Worm (Caenorhabditis elegans) whole organism, L1 larva: ENCODE results near the gene set-27.

ENCODE experiments used
- C04F5.9 ChIP-seq: sonication (generic microtip); optimal IDR thresholded peaks from 2 replicates; lab custom pipeline; 2016; ENCODE audit warnings: missing genetic modification characterization, missing compliant biosample characterization
- C16A3.4 ChIP-seq: fragments of 150-350 bp; optimal IDR thresholded peaks from 2 replicates; lab custom pipeline; 2014; ENCODE audit warnings: missing biosample characterization, missing genetic modification characterization
- C34B4.2 ChIP-seq: sonication (generic microtip); optimal IDR thresholded peaks from 2 replicates; lab custom pipeline; 2017; ENCODE audit warnings: mild to moderate bottlenecking, missing genetic modification characterization, missing compliant biosample characterization
- F16B12.6 ChIP-seq: fragments of 150-350 bp; optimal IDR thresholded peaks from 2 replicates; lab custom pipeline; 2014; ENCODE audit warnings: missing biosample characterization, missing genetic modification characterization
- Y116A8C.19 ChIP-seq: sonication (generic microtip); optimal IDR thresholded peaks from 2 replicates; lab custom pipeline; 2016; ENCODE audit warnings: missing compliant biosample characterization, missing genetic modification characterization, borderline replicate concordance
- ces-1 ChIP-seq: fragments of 150-350 bp; optimal IDR thresholded peaks from 2 replicates; lab custom pipeline; 2014; ENCODE audit warnings: missing biosample characterization, missing genetic modification reagents, missing genetic modification characterization
- dpl-1 ChIP-seq, 3 experiments: fragments of 150-350 bp in 2 of 3; sonication (generic microtip) in 1 of 3; optimal IDR thresholded peaks; 2 replicates each; lab custom pipeline; 2014 to 2017; ENCODE audit warnings: missing biosample characterization in 3 of 3, missing genetic modification characterization in 3 of 3, missing genetic modification reagents in 3 of 3
- dsc-1 ChIP-seq: sonication (generic microtip); optimal IDR thresholded peaks from 2 replicates; lab custom pipeline; 2016; ENCODE audit warnings: mild to moderate bottlenecking, missing genetic modification characterization, missing compliant biosample characterization
- efl-1 ChIP-seq, 4 experiments: fragments of 150-350 bp; optimal IDR thresholded peaks in 3 of 4; peaks in 1 of 4; 1 replicate in 1 of 4; 2 replicates in 3 of 4; lab custom pipeline; 2014; ENCODE audit warnings: missing biosample characterization in 2 of 4, missing genetic modification characterization in 2 of 4, missing genetic modification reagents in 2 of 4
- elt-2 ChIP-seq: sonication (generic microtip); optimal IDR thresholded peaks from 2 replicates; lab custom pipeline; 2016; ENCODE audit warnings: missing genetic modification characterization, mild to moderate bottlenecking, inconsistent platforms, missing compliant biosample characterization, missing genetic modification reagents
- elt-3 ChIP-seq, 6 experiments: fragments of 150-350 bp in 1 of 6; sonication (generic microtip); optimal IDR thresholded peaks; 2 replicates each; lab custom pipeline; 2017 to 2018; ENCODE audit warnings: missing biosample characterization in 6 of 6, missing genetic modification characterization in 6 of 6, inconsistent platforms in 1 of 6
- fkh-10 ChIP-seq: sonication (generic microtip); optimal IDR thresholded peaks from 2 replicates; lab custom pipeline; 2017; ENCODE audit warnings: missing biosample characterization, missing genetic modification reagents, missing genetic modification characterization
- fkh-4 ChIP-seq: sonication (generic microtip); optimal IDR thresholded peaks from 2 replicates; lab custom pipeline; 2016; ENCODE audit warnings: missing compliant biosample characterization, missing genetic modification characterization, borderline replicate concordance
- fkh-8 ChIP-seq: sonication (generic microtip); optimal IDR thresholded peaks from 2 replicates; lab custom pipeline; 2016; ENCODE audit warnings: mild to moderate bottlenecking, missing genetic modification characterization, missing compliant biosample characterization
- fos-1 ChIP-seq: fragments of 150-350 bp; optimal IDR thresholded peaks from 2 replicates; lab custom pipeline; 2014; ENCODE audit warnings: missing biosample characterization, missing genetic modification characterization
- grh-1 ChIP-seq: fragments of 200-800 bp; sonication (Bioruptor generic); IDR thresholded peaks from 2 replicates; pipeline ENCODE4 v1.3.6; 2022; ENCODE audit warnings: missing genetic modification reagents, missing genetic modification characterization, missing compliant biosample characterization
- irx-1 ChIP-seq: sonication (generic microtip); optimal IDR thresholded peaks from 2 replicates; lab custom pipeline; 2016; ENCODE audit warnings: missing genetic modification characterization, missing compliant biosample characterization
- lin-35 ChIP-seq, 2 experiments: fragments of 150-350 bp; optimal IDR thresholded peaks; 2 replicates each; lab custom pipeline; 2014; ENCODE audit warnings: missing biosample characterization in 2 of 2, missing genetic modification characterization in 2 of 2, missing genetic modification reagents in 2 of 2
- lin-39 ChIP-seq: fragments of 150-350 bp; optimal IDR thresholded peaks from 2 replicates; lab custom pipeline; 2014; ENCODE audit warnings: missing biosample characterization, missing genetic modification reagents, missing genetic modification characterization
- mab-9 ChIP-seq: fragments of 200-800 bp; sonication (Bioruptor generic); IDR thresholded peaks from 2 replicates; pipeline ENCODE4 v1.3.6; 2022; ENCODE audit warnings: missing genetic modification reagents, missing genetic modification characterization, missing compliant biosample characterization
- mdl-1 ChIP-seq, 2 experiments: fragments of 150-350 bp; optimal IDR thresholded peaks; 2 replicates each; lab custom pipeline; 2014 to 2017; ENCODE audit warnings: missing biosample characterization in 2 of 2, missing genetic modification characterization in 2 of 2, inconsistent platforms in 1 of 2
- mef-2 ChIP-seq: fragments of 150-350 bp; optimal IDR thresholded peaks from 2 replicates; lab custom pipeline; 2014; ENCODE audit warnings: missing biosample characterization, missing genetic modification characterization
- nhr-19 ChIP-seq: fragments of 200-800 bp; sonication (Bioruptor generic); conservative IDR thresholded peaks from 2 replicates; pipeline ENCODE4 v1.3.6; 2022; ENCODE audit warnings: missing genetic modification characterization, missing compliant biosample characterization
- nhr-20 ChIP-seq: sonication (generic microtip); optimal IDR thresholded peaks from 2 replicates; lab custom pipeline; 2016; ENCODE audit warnings: mild to moderate bottlenecking, missing genetic modification characterization, missing compliant biosample characterization
- nhr-47 ChIP-seq: sonication (generic microtip); optimal IDR thresholded peaks from 2 replicates; lab custom pipeline; 2016; ENCODE audit warnings: mild to moderate bottlenecking, missing genetic modification characterization, moderate library complexity, missing compliant biosample characterization
- nhr-71 ChIP-seq: sonication (generic microtip); optimal IDR thresholded peaks from 2 replicates; lab custom pipeline; 2016; ENCODE audit warnings: mild to moderate bottlenecking, missing genetic modification characterization, moderate library complexity, missing compliant biosample characterization
- nhr-76 ChIP-seq: sonication (generic microtip); optimal IDR thresholded peaks from 2 replicates; lab custom pipeline; 2017; ENCODE audit warnings: missing biosample characterization, missing genetic modification characterization
- nhr-84 ChIP-seq: sonication (generic microtip); optimal IDR thresholded peaks from 2 replicates; lab custom pipeline; 2017; ENCODE audit warnings: missing biosample characterization, missing genetic modification characterization
- rnt-1 ChIP-seq: sonication (generic microtip); optimal IDR thresholded peaks from 2 replicates; lab custom pipeline; 2016; ENCODE audit warnings: mild to moderate bottlenecking, missing genetic modification characterization, moderate library complexity, missing compliant biosample characterization
- skn-1 ChIP-seq: fragments of 150-350 bp; optimal IDR thresholded peaks from 2 replicates; lab custom pipeline; 2014; ENCODE audit warnings: missing biosample characterization, missing genetic modification characterization
- snu-23 ChIP-seq: sonication (generic microtip); optimal IDR thresholded peaks from 2 replicates; lab custom pipeline; 2016; ENCODE audit warnings: missing genetic modification characterization, missing compliant biosample characterization
- tbx-2 ChIP-seq: sonication (generic microtip); optimal IDR thresholded peaks from 2 replicates; lab custom pipeline; 2016; ENCODE audit warnings: missing genetic modification characterization, missing compliant biosample characterization
- unc-62 ChIP-seq: fragments of 150-350 bp; optimal IDR thresholded peaks from 2 replicates; lab custom pipeline; 2014; ENCODE audit warnings: missing biosample characterization, missing genetic modification reagents, missing genetic modification characterization
- unc-98 ChIP-seq: fragments of 200-800 bp; sonication (Bioruptor generic); IDR thresholded peaks from 2 replicates; pipeline ENCODE4 v1.3.6; 2022; ENCODE audit warnings: missing genetic modification characterization, missing compliant biosample characterization
- zag-1 ChIP-seq: fragments of 150-350 bp; optimal IDR thresholded peaks from 2 replicates; lab custom pipeline; 2014; ENCODE audit warnings: missing biosample characterization, missing genetic modification characterization
- zip-4 ChIP-seq: fragments of 200-800 bp; sonication (Bioruptor generic); optimal IDR thresholded peaks from 2 replicates; lab custom pipeline; 2018; ENCODE audit warnings: mild to moderate bottlenecking, missing genetic modification characterization, moderate library complexity, missing compliant biosample characterization
- ztf-11 ChIP-seq, 2 experiments: sonication (generic microtip); optimal IDR thresholded peaks; 2 replicates each; lab custom pipeline; 2016 to 2017; ENCODE audit warnings: missing genetic modification characterization in 2 of 2, missing biosample characterization in 1 of 2, missing compliant biosample characterization in 1 of 2

The set-27 gene

DNA sequence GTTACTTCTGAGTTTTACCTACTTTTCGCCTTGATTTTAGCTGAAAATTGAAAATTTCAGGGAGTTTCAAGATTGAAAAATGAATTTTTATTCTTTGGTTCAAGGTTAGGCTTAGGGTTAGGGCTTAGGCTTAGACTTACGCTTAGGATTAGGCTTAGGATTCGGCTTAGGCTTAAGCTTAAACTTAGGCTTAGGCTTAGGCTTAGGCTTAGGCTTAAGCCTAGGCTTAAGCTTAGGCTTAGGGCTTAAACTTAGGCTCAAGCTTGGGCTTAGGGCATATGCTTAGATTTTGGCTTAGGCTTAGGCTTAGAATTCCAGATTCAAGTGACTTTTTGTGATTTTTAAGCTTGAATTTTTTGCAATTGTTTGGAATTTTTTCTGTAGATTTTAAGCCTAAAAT is 17.3 kb upstream of the set-27 start:
- TF ChIP-seq C34B4.2 (tag; lab: Kevin White, UChicago) (no peak), C04F5.9 (no peak), fos-1 (tag; lab: Kevin White, UChicago) (no peak), ztf-11 (tag; optimal IDR thresholded peaks at IDR 0.05; lab: Kevin White, UChicago) (no peak), snu-23 (GFP tag; lab: Kevin White, UChicago) (no peak)

DNA sequence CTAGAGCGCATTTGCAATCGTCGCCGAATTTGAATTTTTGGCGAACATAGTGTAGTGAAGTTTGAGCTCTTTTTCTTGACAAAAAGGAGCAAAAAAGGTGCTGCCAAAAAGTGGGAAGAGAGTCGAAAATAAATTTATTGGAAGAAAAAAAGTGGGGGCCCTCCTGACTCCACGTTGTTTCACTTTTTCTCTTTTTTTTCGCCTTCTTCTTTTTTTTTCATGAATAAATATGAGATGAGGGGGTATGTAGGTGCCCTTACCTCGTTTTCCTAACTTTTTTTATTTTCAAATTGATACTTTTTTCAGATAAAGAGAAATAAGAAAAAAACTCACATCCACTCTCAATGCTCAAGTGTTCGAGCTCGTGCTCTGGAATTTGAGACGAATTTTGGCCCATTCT is 14.7 kb upstream of the set-27 start, which contains the start of the genes Y71H2AL.2, Y71H2AL.4 and pbo-1:
Y71H2AL.2 (plus strand) TSS at position 301 of the 400 bp plus-strand sequence.
Y71H2AL.4 (plus strand) TSS at position 345 of the 400 bp plus-strand sequence.
pbo-1 (minus strand) TSS at position 400 of the 400 bp plus-strand sequence.
- no peak for TF ChIP-seq elt-3 (tag; optimal IDR thresholded peaks at IDR 0.05; lab: Kevin White, UChicago)
- no peak for TF ChIP-seq efl-1 (optimal IDR thresholded peaks at IDR 0.05; lab: Kevin White, UChicago)
- peak in 1 of 2 experiments; percentile 83 for TF ChIP-seq efl-1 (GFP tag; optimal IDR thresholded peaks at IDR 0.05 in 1 of 2; lab: Kevin White, UChicago)
- TF ChIP-seq fos-1 (tag; lab: Kevin White, UChicago), result no peak
- no peak for TF ChIP-seq nhr-71
- TF ChIP-seq C34B4.2 (tag; lab: Kevin White, UChicago), result no peak
- no peak for TF ChIP-seq dpl-1 (GFP tag; optimal IDR thresholded peaks at IDR 0.05; lab: Kevin White, UChicago)

DNA sequence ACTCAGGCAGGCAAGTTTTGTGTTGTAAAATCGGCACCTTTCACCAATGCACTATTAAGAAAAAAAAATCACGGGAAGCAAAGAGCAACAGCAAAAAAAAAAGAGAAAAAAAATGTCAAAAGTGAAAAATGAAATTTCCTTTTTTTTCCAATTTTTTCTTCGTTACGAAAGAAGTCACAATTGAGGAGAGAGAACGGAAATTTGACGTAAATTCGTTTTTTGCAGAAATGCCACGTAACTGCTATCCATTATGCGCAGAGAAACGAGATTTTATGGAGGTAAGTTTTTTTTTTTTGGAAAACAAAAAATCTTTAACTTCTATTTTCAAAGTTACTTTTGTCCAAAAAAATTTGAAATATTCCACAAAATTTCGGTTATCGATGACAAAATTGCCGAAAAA is 14.1 kb upstream of the set-27 start:
- TF ChIP-seq nhr-47 (tag; lab: Kevin White, UChicago) (no peak), tbx-2 (tag; lab: Kevin White, UChicago) (no peak), nhr-20 (no peak), mef-2 (no peak), lin-39 (tag; lab: Kevin White, UChicago) (no peak), nhr-71 (no peak), snu-23 (GFP tag; lab: Kevin White, UChicago) (no peak), unc-62 (GFP tag; lab: Kevin White, UChicago) (no peak), efl-1 (optimal IDR thresholded peaks at IDR 0.05; lab: Kevin White, UChicago) (no peak), efl-1 (GFP tag; optimal IDR thresholded peaks at IDR 0.05 in 1 of 2; lab: Kevin White, UChicago) (peak in 1 of 2 experiments; percentile 62), nhr-76 (tag; lab: Kevin White, UChicago) (no peak), Y116A8C.19 (tag; lab: Kevin White, UChicago) (no peak), unc-98 (no peak), irx-1 (tag; lab: Kevin White, UChicago) (no peak), fos-1 (tag; lab: Kevin White, UChicago) (no peak), ces-1 (peak; percentile 68), F16B12.6 (tag; lab: Kevin White, UChicago) (no peak), skn-1 (no peak), dsc-1 (no peak), grh-1 (GFP tag; lab: Robert Waterston, UW) (no peak), fkh-8 (no peak), zag-1 (tag; lab: Kevin White, UChicago) (peak; percentile 1), rnt-1 (tag; lab: Kevin White, UChicago) (no peak), mab-9 (GFP tag; lab: Robert Waterston, UW) (no peak), zip-4 (no peak), nhr-19 (GFP tag; lab: Robert Waterston, UW) (no peak), mdl-1 (tag; optimal IDR thresholded peaks at IDR 0.05; lab: Kevin White, UChicago) (no peak), elt-2 (tag; lab: Kevin White, UChicago) (no peak), lin-35 (GFP tag; optimal IDR thresholded peaks at IDR 0.05; lab: Kevin White, UChicago) (no peak), fkh-10 (peak; percentile 87), nhr-84 (tag; lab: Kevin White, UChicago) (no peak), C16A3.4 (tag; lab: Kevin White, UChicago) (no peak), fkh-4 (tag; lab: Kevin White, UChicago) (no peak)
